Worm (Caenorhabditis elegans): ENCODE measurements around the gene T23F11.2.

DNA sequence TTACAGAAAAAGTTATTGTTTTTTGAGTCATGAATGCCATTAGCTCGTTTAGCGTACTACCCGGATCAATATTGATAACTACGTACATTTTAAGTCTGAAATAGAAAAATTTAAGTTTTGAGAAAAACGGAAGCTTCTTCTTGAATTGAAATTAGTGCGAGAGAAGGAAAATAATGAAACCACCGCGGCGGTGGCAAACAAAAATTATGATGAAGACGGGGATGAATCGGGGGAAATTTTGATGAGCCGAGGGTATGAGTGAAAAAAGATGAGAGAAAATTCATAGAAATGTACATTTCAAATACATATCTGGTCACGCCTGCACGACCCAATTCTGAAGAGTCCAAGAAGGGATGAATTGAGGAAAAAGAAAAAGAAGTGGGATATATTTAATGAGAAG, 10.0 kb upstream of the T23F11.2 start, which contains the start of gene T23F11.4:
- TF ChIP-seq nhr-43 (tag; optimal IDR thresholded peaks at IDR 0.05; ENCODE audit: poor library complexity, severe bottlenecking) (no peak), ceh-82 (tag; optimal IDR thresholded peaks at IDR 0.05) (no peak), elt-3 (tag; optimal IDR thresholded peaks at IDR 0.05) (no peak), egl-27 (tag; optimal IDR thresholded peaks at IDR 0.05) (no peak), snpc-4 (tag; optimal IDR thresholded peaks at IDR 0.05) (no peak), mml-1 (tag; optimal IDR thresholded peaks at IDR 0.05) (no peak), lsy-12 (tag; optimal IDR thresholded peaks at IDR 0.05) (no peak), lin-39 (tag; optimal IDR thresholded peaks at IDR 0.05) (no peak), nfya-1 (tag; optimal IDR thresholded peaks at IDR 0.05; ENCODE audit: insufficient read depth) (no peak), nhr-76 (tag; optimal IDR thresholded peaks at IDR 0.05) (no peak), nhr-28 (tag; optimal IDR thresholded peaks at IDR 0.05) (no peak), unc-62 (GFP tag; optimal IDR thresholded peaks at IDR 0.05) (no peak), ztf-4 (tag; optimal IDR thresholded peaks at IDR 0.05) (no peak), skn-1 (tag; optimal IDR thresholded peaks at IDR 0.05) (no peak)
